Worm (Caenorhabditis elegans) whole organism, young adult: ENCODE measurements around the gene pals-31.

Experiments
- B0019.2 ChIP-seq: fragments of 200-800 bp; sonication (Bioruptor generic); conservative IDR thresholded peaks from 2 replicates; pipeline ENCODE4 v1.3.6; 2022; ENCODE audit warnings: missing genetic modification reagents, missing genetic modification characterization, missing compliant biosample characterization
- B0336.3 ChIP-seq: fragments of 200-800 bp; sonication (Bioruptor generic); IDR thresholded peaks from 2 replicates; pipeline ENCODE4 v1.3.6; 2022; ENCODE audit warnings: missing genetic modification characterization, missing compliant biosample characterization
- D2030.7 ChIP-seq: fragments of 200-800 bp; sonication (Bioruptor generic); IDR thresholded peaks from 2 replicates; pipeline ENCODE4 v1.3.6; 2022; ENCODE audit warnings: missing genetic modification reagents, missing genetic modification characterization, missing compliant biosample characterization
- F37B4.10 ChIP-seq: fragments of 200-800 bp; sonication (Bioruptor generic); IDR thresholded peaks from 2 replicates; pipeline ENCODE4 v1.3.6; 2022; ENCODE audit warnings: missing genetic modification characterization, missing compliant biosample characterization
- K12H6.12 ChIP-seq: fragments of 200-800 bp; sonication (Bioruptor generic); optimal IDR thresholded peaks from 2 replicates; lab custom pipeline; 2018; ENCODE audit warnings: mild to moderate bottlenecking, missing genetic modification characterization, missing compliant biosample characterization
- T07F8.4 ChIP-seq: sonication (generic microtip); optimal IDR thresholded peaks from 2 replicates; lab custom pipeline; 2016; ENCODE audit warnings: mild to moderate bottlenecking, missing genetic modification characterization, moderate library complexity, missing compliant biosample characterization
- T26A5.8 ChIP-seq: sonication (generic microtip); optimal IDR thresholded peaks from 2 replicates; lab custom pipeline; 2016; ENCODE audit warnings: missing genetic modification characterization, missing compliant biosample characterization
- Y79H2A.3 ChIP-seq: fragments of 200-800 bp; sonication (Bioruptor generic); conservative IDR thresholded peaks from 2 replicates; pipeline ENCODE4 v1.3.6; 2022; ENCODE audit warnings: missing genetic modification reagents, missing genetic modification characterization, missing compliant biosample characterization
- Y95B8A.8 ChIP-seq: fragments of 200-800 bp; sonication (Bioruptor generic); IDR thresholded peaks from 2 replicates; pipeline ENCODE4 v1.3.6; 2022; ENCODE audit warnings: missing genetic modification reagents, missing genetic modification characterization, missing compliant biosample characterization
- aptf-3 ChIP-seq: fragments of 200-800 bp; sonication (Bioruptor generic); IDR thresholded peaks from 2 replicates; pipeline ENCODE4 v1.3.6; 2022; ENCODE audit warnings: missing genetic modification characterization, missing compliant biosample characterization
- athp-1 ChIP-seq: sonication (generic microtip); optimal IDR thresholded peaks from 2 replicates; lab custom pipeline; 2017; ENCODE audit warnings: mild to moderate bottlenecking, missing genetic modification characterization, missing compliant biosample characterization
- attf-3 ChIP-seq: fragments of 200-800 bp; sonication (Bioruptor generic); conservative IDR thresholded peaks from 2 replicates; pipeline ENCODE4 v1.3.6; 2022; ENCODE audit warnings: missing genetic modification reagents, missing genetic modification characterization, missing compliant biosample characterization
- bed-1 ChIP-seq: fragments of 200-800 bp; sonication (Bioruptor generic); IDR thresholded peaks from 2 replicates; pipeline ENCODE4 v1.3.6; 2022; ENCODE audit warnings: missing genetic modification reagents, missing genetic modification characterization, missing compliant biosample characterization
- cebp-2 ChIP-seq: fragments of 200-800 bp; sonication (Bioruptor generic); IDR thresholded peaks from 2 replicates; pipeline ENCODE4 v1.3.6; 2022; ENCODE audit warnings: missing genetic modification characterization, missing compliant biosample characterization
- ceh-27 ChIP-seq: fragments of 200-800 bp; sonication (Bioruptor generic); optimal IDR thresholded peaks from 2 replicates; lab custom pipeline; 2018; ENCODE audit warnings: mild to moderate bottlenecking, missing genetic modification characterization, moderate library complexity, missing compliant biosample characterization
- ceh-58 ChIP-seq: fragments of 200-800 bp; sonication (Bioruptor generic); IDR thresholded peaks from 2 replicates; pipeline ENCODE4 v1.3.6; 2022; ENCODE audit warnings: missing genetic modification characterization, missing compliant biosample characterization
- chd-7 ChIP-seq: sonication (generic microtip); optimal IDR thresholded peaks from 2 replicates; lab custom pipeline; 2016; ENCODE audit warnings: mild to moderate bottlenecking, missing genetic modification characterization, moderate library complexity, missing compliant biosample characterization
- die-1 ChIP-seq: sonication (generic microtip); optimal IDR thresholded peaks from 2 replicates; lab custom pipeline; 2016; ENCODE audit warnings: missing genotype, mild to moderate bottlenecking, missing genetic modification characterization, missing compliant biosample characterization
- dox-1 ChIP-seq: fragments of 200-800 bp; sonication (Bioruptor generic); IDR thresholded peaks from 2 replicates; pipeline ENCODE4 v1.3.6; 2022; ENCODE audit warnings: missing genetic modification reagents, missing genetic modification characterization, missing compliant biosample characterization
- dpl-1 ChIP-seq: fragments of 150-350 bp; optimal IDR thresholded peaks from 2 replicates; lab custom pipeline; 2014; ENCODE audit warnings: missing biosample characterization, missing genetic modification reagents, missing genetic modification characterization
- efl-1 ChIP-seq: fragments of 150-350 bp; optimal IDR thresholded peaks from 2 replicates; lab custom pipeline; 2014; ENCODE audit warnings: missing biosample characterization, missing genetic modification reagents, missing genetic modification characterization
- ekl-4 ChIP-seq: fragments of 200-800 bp; sonication (Bioruptor generic); IDR thresholded peaks from 2 replicates; pipeline ENCODE4 v1.3.6; 2022; ENCODE audit warnings: missing genetic modification reagents, missing genetic modification characterization, missing compliant biosample characterization
- ets-4 ChIP-seq: fragments of 200-800 bp; sonication (Bioruptor generic); optimal IDR thresholded peaks from 2 replicates; lab custom pipeline; 2018; ENCODE audit warnings: mild to moderate bottlenecking, missing genetic modification characterization, missing compliant biosample characterization
- hlh-12 ChIP-seq: sonication (generic microtip); optimal IDR thresholded peaks from 2 replicates; lab custom pipeline; 2016; ENCODE audit warnings: missing genetic modification characterization, missing compliant biosample characterization
- hmg-1.2 ChIP-seq: fragments of 200-800 bp; sonication (Bioruptor generic); IDR thresholded peaks from 2 replicates; pipeline ENCODE4 v1.3.6; 2022; ENCODE audit warnings: missing genetic modification reagents, missing genetic modification characterization, missing compliant biosample characterization
- lin-35 ChIP-seq, 3 experiments: fragments of 150-350 bp in 2 of 3; sonication (generic microtip) in 1 of 3; optimal IDR thresholded peaks; 2 replicates each; lab custom pipeline; 2014 to 2018; ENCODE audit warnings: missing biosample characterization in 3 of 3, missing genetic modification characterization in 3 of 3, missing genetic modification reagents in 3 of 3
- lin-54 ChIP-seq: fragments of 200-800 bp; sonication (Bioruptor generic); optimal IDR thresholded peaks from 2 replicates; lab custom pipeline; 2018; ENCODE audit warnings: mild to moderate bottlenecking, missing genetic modification characterization, missing compliant biosample characterization
- madf-3 ChIP-seq: fragments of 200-800 bp; sonication (Bioruptor generic); IDR thresholded peaks from 2 replicates; pipeline ENCODE4 v1.3.6; 2022; ENCODE audit warnings: missing genetic modification reagents, missing genetic modification characterization, missing compliant biosample characterization
- mes-4 ChIP-seq: sonication (generic microtip); optimal IDR thresholded peaks from 2 replicates; lab custom pipeline; 2016; ENCODE audit warnings: missing genotype, missing genetic modification characterization, missing compliant biosample characterization
- nfyb-1 ChIP-seq: fragments of 200-800 bp; sonication (Bioruptor generic); IDR thresholded peaks from 2 replicates; pipeline ENCODE4 v1.3.6; 2022; ENCODE audit warnings: missing genetic modification reagents, missing genetic modification characterization, missing compliant biosample characterization
- nhr-179 ChIP-seq: sonication (generic microtip); optimal IDR thresholded peaks from 2 replicates; lab custom pipeline; 2016; ENCODE audit warnings: mild to moderate bottlenecking, missing genetic modification characterization, missing compliant biosample characterization
- nhr-27 ChIP-seq: fragments of 200-800 bp; sonication (Bioruptor generic); optimal IDR thresholded peaks from 2 replicates; lab custom pipeline; 2018; ENCODE audit warnings: mild to moderate bottlenecking, missing genetic modification characterization, moderate library complexity, missing compliant biosample characterization
- nhr-80 ChIP-seq: sonication (generic microtip); optimal IDR thresholded peaks from 2 replicates; lab custom pipeline; 2016; ENCODE audit warnings: missing genetic modification characterization, missing compliant biosample characterization
- nhr-90 ChIP-seq: sonication (generic microtip); optimal IDR thresholded peaks from 2 replicates; lab custom pipeline; 2016; ENCODE audit warnings: missing genotype, mild to moderate bottlenecking, missing genetic modification characterization, missing compliant biosample characterization
- pha-4 ChIP-seq: fragments of 150-350 bp; sonication (generic microtip); optimal IDR thresholded peaks from 2 replicates; lab custom pipeline; 2014; ENCODE audit warnings: missing biosample characterization, missing genetic modification reagents, missing genetic modification characterization
- rec-8 ChIP-seq, 2 experiments: sonication (generic microtip); optimal IDR thresholded peaks; 2 replicates each; lab custom pipeline; 2016; ENCODE audit warnings: mild to moderate bottlenecking in 2 of 2, missing genetic modification characterization in 2 of 2, missing genetic modification reagents in 2 of 2, missing genotype in 2 of 2, missing biosample characterization in 1 of 2, missing compliant biosample characterization in 1 of 2, moderate library complexity in 1 of 2
- repo-1 ChIP-seq: sonication (generic microtip); optimal IDR thresholded peaks from 2 replicates; lab custom pipeline; 2017; ENCODE audit warnings: mild to moderate bottlenecking, missing genetic modification characterization, missing compliant biosample characterization
- snpc-4 ChIP-seq, 5 experiments: fragments of 150-350 bp in 1 of 5; sonication (generic microtip) in 4 of 5; optimal IDR thresholded peaks; 2 replicates each; lab custom pipeline; 2014 to 2018; ENCODE audit warnings: missing genetic modification characterization in 5 of 5, missing biosample characterization in 3 of 5, antibody characterized with exemption in 2 of 5, mild to moderate bottlenecking in 2 of 5, missing compliant biosample characterization in 2 of 5, missing genotype in 2 of 5, moderate library complexity in 2 of 5, missing genetic modification reagents in 1 of 5
- ztf-18 ChIP-seq: sonication (generic microtip); optimal IDR thresholded peaks from 2 replicates; lab custom pipeline; 2016; ENCODE audit warnings: missing genotype, mild to moderate bottlenecking, missing genetic modification characterization, missing compliant biosample characterization
- ztf-3 ChIP-seq: fragments of 200-800 bp; sonication (Bioruptor generic); optimal IDR thresholded peaks from 2 replicates; lab custom pipeline; 2018; ENCODE audit warnings: mild to moderate bottlenecking, missing genetic modification characterization, missing compliant biosample characterization

Gene pals-31

ce11 chrV:610217-610616 lies 26.2 kb upstream of the pals-31 start, which contains the start of gene nhr-90:
Gene nhr-90, plus strand, starts transcription at chrV:610512.
- TF ChIP-seq D2030.7 (GFP tag; lab: Robert Waterston, UW) = no peak
- TF ChIP-seq B0019.2 (GFP tag; lab: Robert Waterston, UW) = no peak
- TF ChIP-seq hmg-1.2 (GFP tag; lab: Robert Waterston, UW) = no peak
- TF ChIP-seq, all 124 proteins: peak for 0

- TF ChIP-seq bed-1 (no peak), madf-3 (no peak), nhr-27 (tag; lab: Kevin White, UChicago) (no peak), ets-4 (GFP tag; lab: Kevin White, UChicago) (no peak), lin-54 (GFP tag; lab: Kevin White, UChicago) (no peak), athp-1 (tag; lab: Kevin White, UChicago) (no peak), repo-1 (tag; lab: Kevin White, UChicago) (no peak), T26A5.8 (tag; lab: Kevin White, UChicago) (no peak), lin-35 (GFP tag; optimal IDR thresholded peaks at IDR 0.05; lab: Kevin White, UChicago) (no peak), F37B4.10 (no peak), nfyb-1 (no peak)
These were observed 21.1 kb upstream of the pals-31 start, which contains the start of gene F48G7.13 for ce11 chrV:615275-615674. Gene F48G7.13, plus strand, starts transcription at chrV:615575.

ce11 chrV:617917-618316 lies 18.5 kb upstream of the pals-31 start:
- TF ChIP-seq mes-4 = no peak
- no peak for TF ChIP-seq cebp-2 (GFP tag; lab: Robert Waterston, UW)
- TF ChIP-seq efl-1 = no peak
- no peak for TF ChIP-seq hlh-12 (tag; lab: Kevin White, UChicago)
- no peak for TF ChIP-seq T07F8.4 (tag; lab: Kevin White, UChicago)
- TF ChIP-seq Y79H2A.3 (GFP tag; lab: Robert Waterston, UW) = no peak
- no peak for TF ChIP-seq ekl-4 (GFP tag; lab: Robert Waterston, UW)
- TF ChIP-seq pha-4 (tag; lab: Kevin White, UChicago) = no peak
- TF ChIP-seq ztf-3 (GFP tag; lab: Kevin White, UChicago) = no peak
- no peak for TF ChIP-seq attf-3 (GFP tag; lab: Robert Waterston, UW)
- TF ChIP-seq aptf-3 = no peak
- TF ChIP-seq die-1 (tag; lab: Kevin White, UChicago) = no peak

ce11 chrV:619054-619453 lies 17.3 kb upstream of the pals-31 start, which contains the start of gene F48G7.4:
Gene F48G7.4, plus strand, starts transcription at chrV:619453.
- no peak for TF ChIP-seq rec-8 (tag; optimal IDR thresholded peaks at IDR 0.05; lab: Kevin White, UChicago)
- TF ChIP-seq ztf-18 (tag; lab: Kevin White, UChicago) = no peak
- TF ChIP-seq nhr-90 = no peak
- no peak for TF ChIP-seq cebp-2 (GFP tag; lab: Robert Waterston, UW)
- TF ChIP-seq Y95B8A.8 (GFP tag; lab: Robert Waterston, UW) = no peak
- no peak for TF ChIP-seq bed-1
- peak; percentile 89 for TF ChIP-seq hmg-1.2 (GFP tag; lab: Robert Waterston, UW)
- TF ChIP-seq B0336.3 (GFP tag; lab: Robert Waterston, UW) = no peak
- no peak for TF ChIP-seq snpc-4 (GFP tag; optimal IDR thresholded peaks at IDR 0.05; lab: Kevin White, UChicago)
- TF ChIP-seq snpc-4 (tag; optimal IDR thresholded peaks at IDR 0.05; lab: Kevin White, UChicago) = peak in 1 of 4 experiments; percentile 54
- no peak for TF ChIP-seq dpl-1 (GFP tag; lab: Kevin White, UChicago)
- TF ChIP-seq ceh-27 (GFP tag; lab: Kevin White, UChicago) = peak; percentile 41
- no peak for TF ChIP-seq chd-7
- TF ChIP-seq nhr-179 = no peak
- peak; percentile 54 for TF ChIP-seq dox-1 (GFP tag; lab: Robert Waterston, UW)
- peak; percentile 54 for TF ChIP-seq K12H6.12
- no peak for TF ChIP-seq lin-54 (GFP tag; lab: Kevin White, UChicago)
- TF ChIP-seq ceh-58 (GFP tag; lab: Robert Waterston, UW) = no peak
- peak; percentile 20 for TF ChIP-seq nhr-80 (tag; lab: Kevin White, UChicago)
- no peak for TF ChIP-seq ztf-3 (GFP tag; lab: Kevin White, UChicago)
